Fruit fly (Drosophila melanogaster) whole organism, embryonic: ENCODE measurements around the gene CG10345.

Experiments used
- Abd-B ChIP-seq: fragments of 200-800 bp; sonication (Bioruptor generic); optimal IDR thresholded peaks from 2 replicates; lab custom pipeline; 2018; ENCODE audit warnings: missing biosample characterization, mild to moderate bottlenecking, missing genetic modification characterization, moderate library complexity
- Bgb ChIP-seq: fragments of 200-800 bp; sonication (Bioruptor generic); IDR thresholded peaks from 2 replicates; pipeline ENCODE4 v1.3.6; 2022; ENCODE audit warnings: missing biosample characterization, missing genetic modification characterization; ENCODE audit not compliant: partially characterized antibody
- Blimp-1 ChIP-seq: fragments of 200-800 bp; sonication (Bioruptor generic); optimal IDR thresholded peaks from 3 replicates; lab custom pipeline; 2018; ENCODE audit warnings: missing biosample characterization, missing genetic modification characterization, mild to moderate bottlenecking, moderate library complexity, missing genetic modification reagents
- CG10147 ChIP-seq: fragments of 200-800 bp; sonication (Bioruptor generic); optimal IDR thresholded peaks from 2 replicates; lab custom pipeline; 2019; ENCODE audit warnings: missing biosample characterization, mild to moderate bottlenecking, missing genetic modification characterization, moderate library complexity
- CG10274 ChIP-seq: fragments of 200-800 bp; sonication (Bioruptor generic); optimal IDR thresholded peaks from 3 replicates; lab custom pipeline; 2017; ENCODE audit warnings: missing biosample characterization, mild to moderate bottlenecking, missing genetic modification characterization
- CG12659 ChIP-seq: fragments of 200-800 bp; sonication (Bioruptor generic); optimal IDR thresholded peaks from 3 replicates; lab custom pipeline; 2017; ENCODE audit warnings: mild to moderate bottlenecking, missing biosample characterization, missing genetic modification reagents, missing genetic modification characterization
- CG13287 ChIP-seq: fragments of 200-800 bp; sonication (Bioruptor generic); IDR thresholded peaks from 2 replicates; pipeline ENCODE4 v1.3.6; 2022; ENCODE audit warnings: missing biosample characterization, missing genetic modification characterization; ENCODE audit not compliant: partially characterized antibody
- CG14014 ChIP-seq: fragments of 200-800 bp; sonication (Bioruptor generic); IDR thresholded peaks from 2 replicates; pipeline ENCODE4 v1.3.6; 2022; ENCODE audit warnings: missing biosample characterization, missing genetic modification characterization
- CG1792 ChIP-seq: fragments of 200-800 bp; sonication (Bioruptor generic); optimal IDR thresholded peaks from 2 replicates; lab custom pipeline; 2016; ENCODE audit warnings: missing biosample characterization, missing genetic modification characterization
- CG2889 ChIP-seq: fragments of 200-800 bp; sonication (Bioruptor generic); IDR thresholded peaks from 3 replicates; pipeline ENCODE4 v1.3.6; 2022; ENCODE audit warnings: missing biosample characterization, missing genetic modification characterization
- CG30403 ChIP-seq: fragments of 200-800 bp; sonication (Bioruptor generic); optimal IDR thresholded peaks from 3 replicates; lab custom pipeline; 2016; ENCODE audit warnings: missing biosample characterization, missing genetic modification characterization
- CG4328 ChIP-seq: fragments of 200-800 bp; sonication (Bioruptor generic); optimal IDR thresholded peaks from 3 replicates; lab custom pipeline; 2017; ENCODE audit warnings: missing biosample characterization, missing genetic modification reagents, missing genetic modification characterization
- CG4404 ChIP-seq: fragments of 200-800 bp; sonication (Bioruptor generic); IDR thresholded peaks from 2 replicates; pipeline ENCODE4 v1.3.6; 2022; ENCODE audit warnings: missing biosample characterization, missing genetic modification characterization
- CG4707 ChIP-seq: fragments of 200-800 bp; sonication (Bioruptor generic); optimal IDR thresholded peaks from 2 replicates; lab custom pipeline; 2018; ENCODE audit warnings: missing biosample characterization, mild to moderate bottlenecking, missing genetic modification characterization, moderate library complexity
- CG6765 ChIP-seq: fragments of 200-800 bp; sonication (Bioruptor generic); optimal IDR thresholded peaks from 3 replicates; lab custom pipeline; 2017; ENCODE audit warnings: missing biosample characterization, mild to moderate bottlenecking, missing genetic modification characterization
- CG7987 ChIP-seq: fragments of 200-800 bp; sonication (Bioruptor generic); optimal IDR thresholded peaks from 2 replicates; lab custom pipeline; 2018; ENCODE audit warnings: missing biosample characterization, mild to moderate bottlenecking, missing genetic modification characterization, moderate library complexity
- CG8388 ChIP-seq: fragments of 200-800 bp; sonication (Bioruptor generic); optimal IDR thresholded peaks from 2 replicates; lab custom pipeline; 2019; ENCODE audit warnings: missing biosample characterization, mild to moderate bottlenecking, missing genetic modification characterization, moderate library complexity
- CG9609 ChIP-seq: fragments of 200-800 bp; sonication (Bioruptor generic); optimal IDR thresholded peaks from 3 replicates; lab custom pipeline; 2016; ENCODE audit warnings: missing biosample characterization, missing genetic modification characterization
- CG9932 ChIP-seq: fragments of 200-800 bp; sonication (Bioruptor generic); IDR thresholded peaks from 2 replicates; pipeline ENCODE4 v1.3.6; 2022; ENCODE audit warnings: missing biosample characterization, missing genetic modification characterization
- CHES-1-like ChIP-seq: fragments of 200-800 bp; sonication (Bioruptor generic); optimal IDR thresholded peaks from 2 replicates; lab custom pipeline; 2016; ENCODE audit warnings: missing biosample characterization, missing genetic modification characterization
- CTCF ChIP-seq: fragments of 200-800 bp; sonication (Bioruptor generic); optimal IDR thresholded peaks from 2 replicates; lab custom pipeline; 2017; ENCODE audit warnings: missing biosample characterization, mild to moderate bottlenecking, missing genetic modification characterization, moderate library complexity
- D19B ChIP-seq: fragments of 200-800 bp; sonication (Bioruptor generic); optimal IDR thresholded peaks from 2 replicates; lab custom pipeline; 2017; ENCODE audit warnings: missing biosample characterization, mild to moderate bottlenecking, missing genetic modification characterization
- Drgx ChIP-seq: fragments of 200-800 bp; sonication (Bioruptor generic); IDR thresholded peaks from 2 replicates; pipeline ENCODE4 v1.3.6; 2022; ENCODE audit warnings: missing biosample characterization, missing genetic modification characterization
- Fer3 ChIP-seq: fragments of 200-800 bp; sonication (Bioruptor generic); optimal IDR thresholded peaks from 2 replicates; lab custom pipeline; 2018; ENCODE audit warnings: missing biosample characterization, mild to moderate bottlenecking, missing genetic modification characterization, moderate library complexity
- H15 ChIP-seq: fragments of 200-800 bp; sonication (Bioruptor generic); IDR thresholded peaks from 3 replicates; pipeline ENCODE4 v1.3.6; 2022; ENCODE audit warnings: missing biosample characterization, missing genetic modification characterization
- Hmx ChIP-seq: fragments of 200-800 bp; sonication (Bioruptor generic); optimal IDR thresholded peaks from 2 replicates; lab custom pipeline; 2016; ENCODE audit warnings: missing biosample characterization, missing genetic modification characterization
- Lpt ChIP-seq: fragments of >200 bp; optimal IDR thresholded peaks from 2 replicates; lab custom pipeline; 2018; ENCODE audit warnings: missing biosample characterization, missing genetic modification characterization
- NC2α ChIP-seq: fragments of 200-800 bp; sonication (Bioruptor generic); optimal IDR thresholded peaks from 2 replicates; lab custom pipeline; 2016; ENCODE audit warnings: missing biosample characterization, missing genetic modification characterization
- Nf-YC ChIP-seq: fragments of 200-800 bp; optimal IDR thresholded peaks from 3 replicates; lab custom pipeline; 2019; ENCODE audit warnings: missing biosample characterization, mild to moderate bottlenecking, missing genetic modification characterization, moderate library complexity
- Ravus ChIP-seq: fragments of 200-800 bp; sonication (Bioruptor generic); IDR thresholded peaks from 2 replicates; pipeline ENCODE4 v1.3.6; 2022; ENCODE audit warnings: missing biosample characterization, missing genetic modification characterization
- Rx ChIP-seq: fragments of 200-800 bp; sonication (Bioruptor generic); IDR thresholded peaks from 2 replicates; pipeline ENCODE4 v1.3.6; 2022; ENCODE audit warnings: missing biosample characterization, missing genetic modification characterization
- Sin3A ChIP-seq: fragments of >200 bp; optimal IDR thresholded peaks from 2 replicates; lab custom pipeline; 2018
- Spps ChIP-seq: fragments of 200-800 bp; sonication (Bioruptor generic); optimal IDR thresholded peaks from 2 replicates; lab custom pipeline; 2018; ENCODE audit warnings: missing biosample characterization, mild to moderate bottlenecking, missing genetic modification characterization
- Sry-δ ChIP-seq: fragments of 200-800 bp; sonication (Bioruptor generic); optimal IDR thresholded peaks from 2 replicates; lab custom pipeline; 2016; ENCODE audit warnings: missing biosample characterization, missing genetic modification characterization
- Usf ChIP-seq: fragments of 200-800 bp; sonication (Bioruptor generic); optimal IDR thresholded peaks from 2 replicates; lab custom pipeline; 2017; ENCODE audit warnings: missing genotype, missing biosample characterization, missing genetic modification characterization
- ara ChIP-seq: fragments of 200-800 bp; sonication (Bioruptor generic); IDR thresholded peaks from 2 replicates; pipeline ENCODE4 v1.3.6; 2022; ENCODE audit warnings: missing biosample characterization, missing genetic modification characterization
- bsh ChIP-seq, 2 experiments: fragments of 200-800 bp; sonication (Bioruptor generic); optimal IDR thresholded peaks; 2 replicates each; lab custom pipeline; 2017 to 2018; ENCODE audit warnings: mild to moderate bottlenecking in 2 of 2, missing biosample characterization in 2 of 2, missing genetic modification characterization in 2 of 2, moderate library complexity in 1 of 2
- chif ChIP-seq, 2 experiments: fragments of 200-800 bp; sonication (Bioruptor generic); optimal IDR thresholded peaks; 3 replicates each; lab custom pipeline; 2016; ENCODE audit warnings: missing biosample characterization in 2 of 2, missing genetic modification characterization in 2 of 2
- cwo ChIP-seq: fragments of 200-800 bp; sonication (Bioruptor generic); optimal IDR thresholded peaks from 3 replicates; lab custom pipeline; 2017; ENCODE audit warnings: missing biosample characterization, missing genetic modification characterization, mild to moderate bottlenecking, moderate library complexity, missing genetic modification reagents
- fd64A ChIP-seq: fragments of 200-800 bp; sonication (Bioruptor generic); optimal IDR thresholded peaks from 3 replicates; lab custom pipeline; 2018; ENCODE audit warnings: missing biosample characterization, mild to moderate bottlenecking, missing genetic modification characterization
- fu2 ChIP-seq: fragments of 200-800 bp; sonication (Bioruptor generic); optimal IDR thresholded peaks from 2 replicates; lab custom pipeline; 2016; ENCODE audit warnings: missing biosample characterization, missing genetic modification characterization
- gce ChIP-seq: fragments of 200-800 bp; sonication (Bioruptor generic); IDR thresholded peaks from 3 replicates; pipeline ENCODE4 v1.3.6; 2022; ENCODE audit warnings: missing biosample characterization, missing genetic modification characterization
- gfzf ChIP-seq: fragments of 200-800 bp; sonication (Bioruptor generic); optimal IDR thresholded peaks from 2 replicates; lab custom pipeline; 2016; ENCODE audit warnings: missing biosample characterization, mild to moderate bottlenecking, missing genetic modification characterization, moderate library complexity
- oc ChIP-seq: fragments of 200-800 bp; sonication (Bioruptor generic); optimal IDR thresholded peaks from 2 replicates; lab custom pipeline; 2018; ENCODE audit warnings: missing biosample characterization, mild to moderate bottlenecking, missing genetic modification characterization, moderate library complexity
- schlank ChIP-seq: fragments of 200-800 bp; sonication (Bioruptor generic); optimal IDR thresholded peaks from 2 replicates; lab custom pipeline; 2018; ENCODE audit warnings: missing biosample characterization, mild to moderate bottlenecking, missing genetic modification characterization
- sens-2 ChIP-seq: fragments of 200-800 bp; sonication (Bioruptor generic); IDR thresholded peaks from 2 replicates; pipeline ENCODE4 v1.3.6; 2022; ENCODE audit warnings: missing biosample characterization, missing genetic modification characterization
- slou ChIP-seq: fragments of 200-800 bp; sonication (Bioruptor generic); optimal IDR thresholded peaks from 3 replicates; lab custom pipeline; 2016; ENCODE audit warnings: missing biosample characterization, missing genetic modification characterization
- trem ChIP-seq: fragments of 200-800 bp; optimal IDR thresholded peaks from 3 replicates; lab custom pipeline; 2019; ENCODE audit warnings: missing biosample characterization, mild to moderate bottlenecking, missing genetic modification characterization, moderate library complexity
- twi ChIP-seq: fragments of 200-800 bp; optimal IDR thresholded peaks from 2 replicates; lab custom pipeline; 2019; ENCODE audit warnings: missing biosample characterization, mild to moderate bottlenecking, missing genetic modification characterization, moderate library complexity
- vfl ChIP-seq: fragments of 200-800 bp; sonication (Bioruptor generic); optimal IDR thresholded peaks from 2 replicates; lab custom pipeline; 2016; ENCODE audit warnings: missing biosample characterization, missing genetic modification characterization
- yki ChIP-seq: fragments of >200 bp; optimal IDR thresholded peaks from 3 replicates; lab custom pipeline; 2018

CG10345 gene

dm6 chr3R:16624750-16625549 is 20.3 kb upstream of the CG10345 start, which contains the start of gene Fas1 (continued):
- TF ChIP-seq NC2α: no peak
- TF ChIP-seq CG8388 (GFP tag; lab: Kevin White, UChicago): no peak
- no peak for TF ChIP-seq CG4404
- peak; percentile 57 for TF ChIP-seq Sry-δ (GFP tag; lab: Kevin White, UChicago)
- TF ChIP-seq CG4328 (GFP tag; lab: Kevin White, UChicago): no peak
- no peak for TF ChIP-seq bsh (GFP tag; optimal IDR thresholded peaks at IDR 0.05; lab: Kevin White, UChicago)
- no peak for TF ChIP-seq cwo (GFP tag; lab: Kevin White, UChicago)
- TF ChIP-seq schlank (tag; lab: Kevin White, UChicago): no peak
- no peak for TF ChIP-seq H15 (GFP tag; lab: Robert Waterston, UW)
- TF ChIP-seq sens-2 (GFP tag; lab: Robert Waterston, UW): no peak
- no peak for TF ChIP-seq CG2889 (GFP tag; lab: Robert Waterston, UW)
- no peak for TF ChIP-seq D19B (GFP tag; lab: Kevin White, UChicago)
- peak; percentile 57 for TF ChIP-seq oc
- TF ChIP-seq CHES-1-like (GFP tag; lab: Kevin White, UChicago): no peak
- TF ChIP-seq CG4707 (GFP tag; lab: Kevin White, UChicago): peak; percentile 41
- TF ChIP-seq Drgx (GFP tag; lab: Robert Waterston, UW): peak; percentile 29; the same call in 1 of the 2 replicates
- TF ChIP-seq chif (GFP tag; optimal IDR thresholded peaks at IDR 0.05; lab: Kevin White, UChicago): no peak
- no peak for TF ChIP-seq CG1792 (GFP tag; lab: Kevin White, UChicago)
- no peak for TF ChIP-seq ara (GFP tag; lab: Robert Waterston, UW)
- TF ChIP-seq Rx (GFP tag; lab: Robert Waterston, UW): no peak
- TF ChIP-seq yki (lab: Kevin White, UChicago): no peak
- no peak for TF ChIP-seq Spps (tag; lab: Kevin White, UChicago)
- TF ChIP-seq Usf (GFP tag; lab: Kevin White, UChicago): no peak
- TF ChIP-seq CG9932: peak; percentile 29; the same call in 1 of the 2 replicates
- TF ChIP-seq fu2 (GFP tag; lab: Kevin White, UChicago): no peak
- TF ChIP-seq fd64A (GFP tag; lab: Kevin White, UChicago): no peak
- no peak for TF ChIP-seq twi (tag; lab: Kevin White, UChicago)
- no peak for TF ChIP-seq Nf-YC (tag; lab: Kevin White, UChicago)
- peak; percentile 8 for TF ChIP-seq CG6765 (GFP tag; lab: Kevin White, UChicago)
- no peak for TF ChIP-seq CG10147 (GFP tag; lab: Kevin White, UChicago)
- TF ChIP-seq CG13287 (GFP tag; lab: Robert Waterston, UW): peak; percentile 71
- peak; percentile 52 for TF ChIP-seq trem (tag; lab: Kevin White, UChicago)
- TF ChIP-seq CG14014 (GFP tag; lab: Robert Waterston, UW): no peak
- TF ChIP-seq Hmx (GFP tag; lab: Kevin White, UChicago): no peak
- TF ChIP-seq Sin3A (lab: Kevin White, UChicago): peak; percentile 50
- no peak for TF ChIP-seq CG10274 (GFP tag; lab: Kevin White, UChicago)
- TF ChIP-seq Ravus (GFP tag; lab: Robert Waterston, UW): no peak
- TF ChIP-seq CG12659 (GFP tag; lab: Kevin White, UChicago): peak; percentile 44
- TF ChIP-seq Lpt (GFP tag; lab: Kevin White, UChicago): no peak
- no peak for TF ChIP-seq Blimp-1 (GFP tag; lab: Kevin White, UChicago)
- TF ChIP-seq Abd-B (GFP tag; lab: Kevin White, UChicago): peak; percentile 36
- TF ChIP-seq Fer3: no peak
- peak; percentile 23 for TF ChIP-seq CG7987
- TF ChIP-seq Bgb (GFP tag; lab: Robert Waterston, UW): peak; percentile 71
- no peak for TF ChIP-seq gce (GFP tag; lab: Robert Waterston, UW)
- TF ChIP-seq CG9609 (GFP tag; lab: Kevin White, UChicago): no peak
- peak; percentile 82 for TF ChIP-seq CTCF (GFP tag; lab: Kevin White, UChicago)
- no peak for TF ChIP-seq vfl
- no peak for TF ChIP-seq slou (GFP tag; lab: Kevin White, UChicago)
- peak; percentile 2 for TF ChIP-seq CG30403 (GFP tag; lab: Kevin White, UChicago)
- peak; percentile 40 for TF ChIP-seq gfzf (GFP tag; lab: Kevin White, UChicago)
